Worm (Caenorhabditis elegans) whole organism, L4 larva: ENCODE measurements around the gene Y73B6BL.23.

Experiments used
- fos-1 ChIP-seq: fragments of 150-350 bp; optimal IDR thresholded peaks from 2 replicates; lab custom pipeline; 2014; ENCODE audit warnings: missing biosample characterization, missing genetic modification characterization
- lsy-2 ChIP-seq, 2 experiments: fragments of 150-350 bp in 1 of 2; sonication (generic microtip) in 1 of 2; optimal IDR thresholded peaks; 2 replicates each; lab custom pipeline; 2014 to 2017; ENCODE audit warnings: missing biosample characterization in 2 of 2, missing genetic modification characterization in 2 of 2

DNA sequence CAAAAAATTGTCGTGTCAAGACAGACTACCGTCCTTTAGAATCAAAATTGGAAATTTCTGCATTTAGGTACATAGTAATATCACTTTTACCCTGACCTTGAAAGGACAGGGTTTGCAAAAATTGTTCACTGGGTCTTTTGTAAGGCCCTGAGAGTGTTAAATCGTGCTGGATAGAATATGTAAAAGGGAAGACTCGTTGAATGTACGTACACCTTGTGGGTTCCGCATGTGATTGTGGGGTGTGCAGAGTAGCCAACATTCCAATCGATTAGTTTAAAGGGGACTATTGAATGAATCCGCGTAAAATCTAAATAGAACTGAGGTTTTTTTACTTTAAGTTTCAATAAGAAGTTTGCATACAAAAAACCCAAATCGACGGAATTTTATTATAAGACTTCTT is 41.7 kb upstream of the Y73B6BL.23 start:
- TF ChIP-seq fos-1 (tag; lab: Kevin White, UChicago) (no peak), lsy-2 (tag; optimal IDR thresholded peaks at IDR 0.05; lab: Kevin White, UChicago) (no peak)
